Worm (Caenorhabditis elegans) whole organism, L4/young adult: ENCODE measurements around the gene Y32F6A.5.
A peak's percentile ranks its signal among the peaks of the same experiment; 100 is the strongest.

Experiments
- W03F9.2 ChIP-seq: fragments of 150-350 bp; optimal IDR thresholded peaks from 2 replicates; lab custom pipeline; 2014; ENCODE audit warnings: missing biosample characterization, missing genetic modification characterization
- dao-5 ChIP-seq: sonication (generic microtip); optimal IDR thresholded peaks from 2 replicates; lab custom pipeline; 2016; ENCODE audit warnings: missing genotype, missing genetic modification characterization, moderate library complexity, missing compliant biosample characterization
- him-1 ChIP-seq: sonication (generic microtip); optimal IDR thresholded peaks from 2 replicates; lab custom pipeline; 2016; ENCODE audit warnings: missing genotype, missing genetic modification reagents, missing genetic modification characterization, missing compliant biosample characterization

The Y32F6A.5 gene

ce11 chrV:10462066-10462465 lies 8.7 kb upstream of the Y32F6A.5 start, which contains the start of gene chw-1:
Gene chw-1 (plus strand): TSS chrV:10462282.
- TF ChIP-seq W03F9.2 (tag; lab: Kevin White, UChicago), result no peak
- TF ChIP-seq dao-5 (tag; lab: Kevin White, UChicago), result no peak
- TF ChIP-seq him-1 (tag; lab: Kevin White, UChicago), result no peak

- no peak for TF ChIP-seq dao-5 (tag; lab: Kevin White, UChicago)
- TF ChIP-seq W03F9.2 (tag; lab: Kevin White, UChicago), result no peak
- no peak for TF ChIP-seq him-1 (tag; lab: Kevin White, UChicago)
Observed at ce11 chrV:10460685-10461084, 7.3 kb upstream of the Y32F6A.5 start.

- TF ChIP-seq W03F9.2 (tag; lab: Kevin White, UChicago) (no peak), dao-5 (tag; lab: Kevin White, UChicago) (no peak), him-1 (tag; lab: Kevin White, UChicago) (no peak)
Observed at ce11 chrV:10457247-10457646, 3.8 kb upstream of the Y32F6A.5 start, which contains the start of gene F22E12.1. Gene F22E12.1 (minus strand): TSS chrV:10457347.

ce11 chrV:10441135-10442024 lies 12.0 kb downstream of the Y32F6A.5 start, which contains the start of gene pap-1:
Gene pap-1 (plus strand): TSS chrV:10441974.
- TF ChIP-seq him-1 (tag; lab: Kevin White, UChicago) (no peak), W03F9.2 (tag; lab: Kevin White, UChicago) (no peak), dao-5 (tag; lab: Kevin White, UChicago) (no peak)

ce11 chrV:10440723-10441122 lies 12.7 kb downstream of the Y32F6A.5 start, which contains the start of gene snf-10:
Gene snf-10 (minus strand): TSS chrV:10440823.
- TF ChIP-seq dao-5 (tag; lab: Kevin White, UChicago) (no peak), W03F9.2 (tag; lab: Kevin White, UChicago) (no peak), him-1 (tag; lab: Kevin White, UChicago) (no peak)

ce11 chrV:10436612-10437011 lies 16.8 kb downstream of the Y32F6A.5 start, which contains the start of gene set-22:
Gene set-22 (plus strand): TSS chrV:10436912.
- TF ChIP-seq him-1 (tag; lab: Kevin White, UChicago), result no peak
- no peak for TF ChIP-seq W03F9.2 (tag; lab: Kevin White, UChicago)
- no peak for TF ChIP-seq dao-5 (tag; lab: Kevin White, UChicago)

- no peak for TF ChIP-seq W03F9.2 (tag; lab: Kevin White, UChicago)
- no peak for TF ChIP-seq dao-5 (tag; lab: Kevin White, UChicago)
- no peak for TF ChIP-seq him-1 (tag; lab: Kevin White, UChicago)
Observed at ce11 chrV:10435198-10435597, 18.2 kb downstream of the Y32F6A.5 start.

- TF ChIP-seq dao-5 (tag; lab: Kevin White, UChicago), result no peak
- no peak for TF ChIP-seq him-1 (tag; lab: Kevin White, UChicago)
- TF ChIP-seq W03F9.2 (tag; lab: Kevin White, UChicago), result no peak
Observed at ce11 chrV:10433721-10434120, 19.7 kb downstream of the Y32F6A.5 start, which contains the start of gene Y32F6A.4. Gene Y32F6A.4 (minus strand): TSS chrV:10434067.

ce11 chrV:10432607-10433006 lies 20.8 kb downstream of the Y32F6A.5 start:
- TF ChIP-seq W03F9.2 (tag; lab: Kevin White, UChicago), result no peak
- TF ChIP-seq dao-5 (tag; lab: Kevin White, UChicago), result no peak
- TF ChIP-seq him-1 (tag; lab: Kevin White, UChicago), result no peak

ce11 chrV:10428608-10429007 lies 24.8 kb downstream of the Y32F6A.5 start, which contains the start of gene tag-314:
Gene tag-314 (minus strand): TSS chrV:10428708.
- no peak for TF ChIP-seq him-1 (tag; lab: Kevin White, UChicago)
- TF ChIP-seq W03F9.2 (tag; lab: Kevin White, UChicago), result no peak
- no peak for TF ChIP-seq dao-5 (tag; lab: Kevin White, UChicago)

ce11 chrV:10426253-10426652 lies 27.2 kb downstream of the Y32F6A.5 start, which contains the start of gene apc-10:
Gene apc-10 (minus strand): TSS chrV:10426353.
- TF ChIP-seq him-1 (tag; lab: Kevin White, UChicago), result no peak
- peak; percentile 23 for TF ChIP-seq W03F9.2 (tag; lab: Kevin White, UChicago)

ce11 chrV:10425098-10425497 lies 28.3 kb downstream of the Y32F6A.5 start, which contains the start of gene col-12:
Gene col-12 (minus strand): TSS chrV:10425198.
- TF ChIP-seq him-1 (tag; lab: Kevin White, UChicago) (no peak), dao-5 (tag; lab: Kevin White, UChicago) (no peak), W03F9.2 (tag; lab: Kevin White, UChicago) (no peak)

ce11 chrV:10423511-10423910 lies 29.9 kb downstream of the Y32F6A.5 start:
- TF ChIP-seq W03F9.2 (tag; lab: Kevin White, UChicago) (no peak), him-1 (tag; lab: Kevin White, UChicago) (no peak), dao-5 (tag; lab: Kevin White, UChicago) (no peak)
